Fruit fly (Drosophila melanogaster) whole organism, prepupa: ENCODE results near the gene red.

Source experiments
- Blimp-1 ChIP-seq: fragments of 200-800 bp; sonication (Bioruptor generic); optimal IDR thresholded peaks from 3 replicates; lab custom pipeline; 2017; ENCODE audit warnings: missing biosample characterization, missing genetic modification characterization, mild to moderate bottlenecking, moderate library complexity, missing genetic modification reagents
- CG10631 ChIP-seq: fragments of 200-800 bp; sonication (Bioruptor generic); optimal IDR thresholded peaks from 2 replicates; lab custom pipeline; 2016; ENCODE audit warnings: missing biosample characterization, missing genetic modification characterization
- CG11294 ChIP-seq: fragments of 200-800 bp; sonication (Bioruptor generic); IDR thresholded peaks from 2 replicates; pipeline ENCODE4 v1.3.6; 2022; ENCODE audit warnings: missing biosample characterization, missing genetic modification characterization
- CG11902 ChIP-seq: fragments of 200-800 bp; sonication (Bioruptor generic); optimal IDR thresholded peaks from 3 replicates; lab custom pipeline; 2016; ENCODE audit warnings: missing biosample characterization, missing genetic modification characterization
- CG15336 ChIP-seq: fragments of 200-800 bp; sonication (Bioruptor generic); IDR thresholded peaks from 2 replicates; pipeline ENCODE4 v1.3.6; 2022; ENCODE audit warnings: missing biosample characterization, missing genetic modification characterization
- CG16779 ChIP-seq: fragments of 200-800 bp; sonication (Bioruptor generic); optimal IDR thresholded peaks from 3 replicates; lab custom pipeline; 2017; ENCODE audit warnings: missing biosample characterization, mild to moderate bottlenecking, missing genetic modification characterization
- CG3032 ChIP-seq: fragments of 200-800 bp; optimal IDR thresholded peaks from 2 replicates; lab custom pipeline; 2019; ENCODE audit warnings: missing biosample characterization, mild to moderate bottlenecking, missing genetic modification characterization, moderate library complexity
- CG31627 ChIP-seq: fragments of 200-800 bp; sonication (Bioruptor generic); optimal IDR thresholded peaks from 3 replicates; lab custom pipeline; 2016; ENCODE audit warnings: missing biosample characterization, missing genetic modification characterization
- CG32006 ChIP-seq: fragments of 200-800 bp; sonication (Bioruptor generic); optimal IDR thresholded peaks from 3 replicates; lab custom pipeline; 2017; ENCODE audit warnings: missing biosample characterization, mild to moderate bottlenecking, missing genetic modification characterization
- CG34406 ChIP-seq: fragments of 200-800 bp; sonication (Bioruptor generic); optimal IDR thresholded peaks from 3 replicates; lab custom pipeline; 2016; ENCODE audit warnings: missing biosample characterization, missing genetic modification characterization
- CG3919 ChIP-seq: fragments of 200-800 bp; sonication (Bioruptor generic); optimal IDR thresholded peaks from 3 replicates; lab custom pipeline; 2016; ENCODE audit warnings: missing biosample characterization, missing genetic modification characterization
- CG4318 ChIP-seq: fragments of 200-800 bp; sonication (Bioruptor generic); optimal IDR thresholded peaks from 3 replicates; lab custom pipeline; 2017; ENCODE audit warnings: missing biosample characterization, mild to moderate bottlenecking, missing genetic modification characterization
- CG6163 ChIP-seq: fragments of 200-800 bp; sonication (Bioruptor generic); IDR thresholded peaks from 3 replicates; pipeline ENCODE4 v1.3.6; 2022; ENCODE audit warnings: missing biosample characterization, missing genetic modification characterization
- CG6792 ChIP-seq: fragments of 200-800 bp; sonication (Bioruptor generic); optimal IDR thresholded peaks from 3 replicates; lab custom pipeline; 2016; ENCODE audit warnings: missing biosample characterization, missing genetic modification characterization
- CG6808 ChIP-seq: fragments of 200-800 bp; sonication (Bioruptor generic); optimal IDR thresholded peaks from 3 replicates; lab custom pipeline; 2017; ENCODE audit warnings: missing biosample characterization, missing genetic modification characterization, mild to moderate bottlenecking, moderate library complexity, missing genetic modification reagents
- CG6854 ChIP-seq: fragments of 200-800 bp; sonication (Bioruptor generic); optimal IDR thresholded peaks from 2 replicates; lab custom pipeline; 2017; ENCODE audit warnings: missing biosample characterization, mild to moderate bottlenecking, missing genetic modification characterization
- CG7368 ChIP-seq: fragments of 200-800 bp; sonication (Bioruptor generic); optimal IDR thresholded peaks from 3 replicates; lab custom pipeline; 2016; ENCODE audit warnings: missing biosample characterization, missing genetic modification characterization
- CG8119 ChIP-seq: fragments of 200-800 bp; sonication (Bioruptor generic); IDR thresholded peaks from 3 replicates; pipeline ENCODE4 v1.3.6; 2022; ENCODE audit warnings: missing biosample characterization, missing genetic modification characterization
- CG8319 ChIP-seq: fragments of 200-800 bp; sonication (Bioruptor generic); optimal IDR thresholded peaks from 3 replicates; lab custom pipeline; 2016; ENCODE audit warnings: missing biosample characterization, missing genetic modification characterization
- CG8632 ChIP-seq: fragments of 200-800 bp; sonication (Bioruptor generic); optimal IDR thresholded peaks from 3 replicates; lab custom pipeline; 2016; ENCODE audit warnings: missing biosample characterization, missing genetic modification characterization
- CG9139 ChIP-seq: fragments of 200-800 bp; sonication (Bioruptor generic); optimal IDR thresholded peaks from 3 replicates; lab custom pipeline; 2017; ENCODE audit warnings: missing biosample characterization, mild to moderate bottlenecking, missing genetic modification characterization
- Eip75B ChIP-seq: fragments of 200-800 bp; sonication (Bioruptor generic); optimal IDR thresholded peaks from 3 replicates; lab custom pipeline; 2016; ENCODE audit warnings: missing biosample characterization, missing genetic modification characterization
- Eip78C ChIP-seq: fragments of 200-800 bp; sonication (Bioruptor generic); peaks from one replicate; lab custom pipeline; 2016; ENCODE audit warnings: missing biosample characterization, missing genetic modification characterization
- Eip93F ChIP-seq: fragments of 200-800 bp; sonication (Bioruptor generic); optimal IDR thresholded peaks from 2 replicates; lab custom pipeline; 2016; ENCODE audit warnings: missing biosample characterization, mild to moderate bottlenecking, missing genetic modification characterization
- Ets96B ChIP-seq: fragments of 200-800 bp; optimal IDR thresholded peaks from 2 replicates; lab custom pipeline; 2019; ENCODE audit warnings: missing biosample characterization, mild to moderate bottlenecking, missing genetic modification characterization, moderate library complexity
- Gug ChIP-seq: fragments of 200-800 bp; sonication (Bioruptor generic); IDR thresholded peaks from 2 replicates; pipeline ENCODE4 v1.3.6; 2022; ENCODE audit warnings: missing biosample characterization, missing genetic modification characterization
- Hr4 ChIP-seq: fragments of 200-800 bp; sonication (Bioruptor generic); optimal IDR thresholded peaks from 3 replicates; lab custom pipeline; 2016; ENCODE audit warnings: missing biosample characterization, missing genetic modification characterization
- Lpt ChIP-seq: fragments of 200-800 bp; sonication (Bioruptor generic); optimal IDR thresholded peaks from 3 replicates; lab custom pipeline; 2016; ENCODE audit warnings: missing biosample characterization, missing genetic modification characterization
- Met ChIP-seq: fragments of 200-800 bp; sonication (Bioruptor generic); optimal IDR thresholded peaks from 3 replicates; lab custom pipeline; 2016; ENCODE audit warnings: missing biosample characterization, missing genetic modification characterization
- OdsH ChIP-seq: fragments of 200-800 bp; sonication (Bioruptor generic); optimal IDR thresholded peaks from 3 replicates; lab custom pipeline; 2016; ENCODE audit warnings: missing biosample characterization, missing genetic modification characterization
- Smox ChIP-seq: fragments of 200-800 bp; sonication (Bioruptor generic); optimal IDR thresholded peaks from 3 replicates; lab custom pipeline; 2016; ENCODE audit warnings: missing biosample characterization, missing genetic modification characterization
- achi ChIP-seq: fragments of 200-800 bp; sonication (Bioruptor generic); optimal IDR thresholded peaks from 3 replicates; lab custom pipeline; 2016; ENCODE audit warnings: missing biosample characterization, missing genetic modification characterization
- cyc ChIP-seq: fragments of 200-800 bp; sonication (Bioruptor generic); optimal IDR thresholded peaks from 3 replicates; lab custom pipeline; 2016; ENCODE audit warnings: missing biosample characterization, missing genetic modification characterization
- dac ChIP-seq: fragments of 200-800 bp; sonication (Bioruptor generic); optimal IDR thresholded peaks from 2 replicates; lab custom pipeline; 2017; ENCODE audit warnings: missing biosample characterization, mild to moderate bottlenecking, missing genetic modification characterization
- dsx ChIP-seq: fragments of 200-800 bp; optimal IDR thresholded peaks from 3 replicates; lab custom pipeline; 2019; ENCODE audit warnings: missing biosample characterization, mild to moderate bottlenecking, missing genetic modification characterization, moderate library complexity; ENCODE audit not compliant: poor library complexity, severe bottlenecking
- eg ChIP-seq: fragments of 200-800 bp; sonication (Bioruptor generic); IDR thresholded peaks from 3 replicates; pipeline ENCODE4 v1.3.6; 2022; ENCODE audit warnings: missing biosample characterization, missing genetic modification characterization
- fd85E ChIP-seq: fragments of 200-800 bp; sonication (Bioruptor generic); optimal IDR thresholded peaks from 3 replicates; lab custom pipeline; 2016; ENCODE audit warnings: missing biosample characterization, missing genetic modification characterization
- fkh ChIP-seq: fragments of 200-800 bp; sonication (Bioruptor generic); optimal IDR thresholded peaks from 3 replicates; lab custom pipeline; 2017; ENCODE audit warnings: missing biosample characterization, mild to moderate bottlenecking, missing genetic modification characterization, moderate library complexity
- net ChIP-seq: fragments of 200-800 bp; sonication (Bioruptor generic); optimal IDR thresholded peaks from 3 replicates; lab custom pipeline; 2016; ENCODE audit warnings: missing biosample characterization, missing genetic modification characterization
- pdm3 ChIP-seq: fragments of 200-800 bp; sonication (Bioruptor generic); optimal IDR thresholded peaks from 3 replicates; lab custom pipeline; 2016; ENCODE audit warnings: missing biosample characterization, missing genetic modification characterization
- salr ChIP-seq, 2 experiments: fragments of 200-800 bp; sonication (Bioruptor generic); optimal IDR thresholded peaks; 3 replicates each; lab custom pipeline; 2016 to 2018; ENCODE audit warnings: missing biosample characterization in 2 of 2, missing genetic modification characterization in 2 of 2, mild to moderate bottlenecking in 1 of 2
- ss ChIP-seq, 2 experiments: fragments of 200-800 bp; sonication (Bioruptor generic); optimal IDR thresholded peaks; 2 replicates in 1 of 2; 3 replicates in 1 of 2; lab custom pipeline; 2017 to 2018; ENCODE audit warnings: mild to moderate bottlenecking in 2 of 2, missing biosample characterization in 2 of 2, missing genetic modification characterization in 2 of 2, moderate library complexity in 1 of 2
- topi ChIP-seq: fragments of 200-800 bp; sonication (Bioruptor generic); optimal IDR thresholded peaks from 3 replicates; lab custom pipeline; 2016; ENCODE audit warnings: missing biosample characterization, missing genetic modification characterization

Gene red

dm6 chr3R:14278523-14279303 is 10.2 kb upstream of the red start (continued):
- no peak for TF ChIP-seq CG34406 (GFP tag; lab: Kevin White, UChicago)
- TF ChIP-seq CG8119 (GFP tag; lab: Robert Waterston, UW), result peak; percentile 55; the same call in 2 of the 3 replicates
- TF ChIP-seq salr (GFP tag; optimal IDR thresholded peaks at IDR 0.05; lab: Kevin White, UChicago), result peak in 1 of 2 experiments; percentile 47
- TF ChIP-seq CG6792 (GFP tag; lab: Kevin White, UChicago), result no peak
- no peak for TF ChIP-seq achi (GFP tag; lab: Kevin White, UChicago)
- TF ChIP-seq OdsH (GFP tag; lab: Kevin White, UChicago), result no peak
- peak; percentile 73 for TF ChIP-seq Lpt (GFP tag; lab: Kevin White, UChicago)
- peak; percentile 39 for TF ChIP-seq CG31627
- no peak for TF ChIP-seq CG16779 (tag; lab: Kevin White, UChicago)
- TF ChIP-seq Smox (GFP tag; lab: Kevin White, UChicago), result no peak
- peak; percentile 56 for TF ChIP-seq CG4318 (GFP tag; lab: Kevin White, UChicago)
- TF ChIP-seq Gug (GFP tag; lab: Robert Waterston, UW), result no peak; the same call in 1 of the 2 replicates
- peak; percentile 77 to 83 for TF ChIP-seq ss (GFP tag; optimal IDR thresholded peaks at IDR 0.05; lab: Kevin White, UChicago)
- no peak for TF ChIP-seq Eip93F (GFP tag; lab: Kevin White, UChicago)
- TF ChIP-seq dsx (GFP tag; lab: Kevin White, UChicago), result peak; percentile 35
- TF ChIP-seq CG15336 (GFP tag; lab: Robert Waterston, UW), result peak; percentile 53; the same call in 1 of the 2 replicates
- TF ChIP-seq pdm3 (GFP tag; lab: Kevin White, UChicago), result peak; percentile 54
- no peak for TF ChIP-seq CG3919
- TF ChIP-seq Met (GFP tag; lab: Kevin White, UChicago), result no peak
- no peak for TF ChIP-seq CG8319
- peak; percentile 42 for TF ChIP-seq CG9139
- peak; percentile 13 for TF ChIP-seq cyc (GFP tag; lab: Kevin White, UChicago)
- TF ChIP-seq CG11902, result no peak
- TF ChIP-seq net, result no peak

DNA sequence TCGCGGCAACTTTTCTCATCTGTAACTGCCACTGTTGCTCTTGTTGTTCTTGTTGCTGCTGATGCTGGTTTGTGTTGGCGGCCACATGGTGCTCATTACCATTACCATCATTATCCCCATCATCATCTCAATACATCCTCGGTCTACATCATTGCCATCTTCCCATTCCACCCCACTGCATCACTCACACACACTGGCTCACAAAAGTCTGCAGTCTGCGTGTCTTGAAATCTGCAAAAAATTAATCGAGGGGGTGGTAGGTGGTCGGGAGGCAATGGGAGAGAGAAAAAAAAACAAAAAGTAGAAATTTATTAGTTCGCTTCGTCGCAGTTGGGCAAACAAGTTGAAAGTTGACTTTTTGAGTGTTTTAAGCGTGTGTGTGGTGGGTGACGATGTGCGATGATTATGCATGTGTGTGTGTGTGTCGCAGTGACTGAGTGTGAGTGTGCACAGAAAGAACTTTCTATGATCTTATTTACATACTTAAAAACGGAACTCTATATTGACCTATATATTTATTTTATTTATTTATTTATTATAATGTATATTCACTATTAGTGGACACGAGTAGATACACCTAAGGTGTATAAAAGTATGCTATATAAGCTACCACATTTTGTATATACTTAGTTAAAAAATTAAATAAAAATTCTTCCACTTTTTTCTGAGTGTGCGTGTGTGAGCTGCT is 9.4 kb upstream of the red start:
- peak; percentile 86 for TF ChIP-seq CG8119 (GFP tag; lab: Robert Waterston, UW)
- peak; percentile 65; the same call in 2 of the 3 replicates for TF ChIP-seq eg (GFP tag; lab: Robert Waterston, UW)
- TF ChIP-seq CG31627, result no peak
- TF ChIP-seq dac, result peak; percentile 8
- peak; percentile 14 for TF ChIP-seq Eip78C
- TF ChIP-seq Blimp-1 (GFP tag; lab: Kevin White, UChicago), result no peak
- no peak for TF ChIP-seq fd85E (GFP tag; lab: Kevin White, UChicago)
- no peak for TF ChIP-seq fkh (GFP tag; lab: Kevin White, UChicago)
- TF ChIP-seq Eip75B, result no peak
- peak; percentile 23 for TF ChIP-seq CG8632
- TF ChIP-seq achi (GFP tag; lab: Kevin White, UChicago), result peak; percentile 54
- no peak for TF ChIP-seq Ets96B
- peak; percentile 81 for TF ChIP-seq CG32006 (GFP tag; lab: Kevin White, UChicago)
- TF ChIP-seq CG4318 (GFP tag; lab: Kevin White, UChicago), result peak; percentile 73
- TF ChIP-seq CG10631 (GFP tag; lab: Kevin White, UChicago), result peak; percentile 28
- no peak for TF ChIP-seq CG11294 (GFP tag; lab: Robert Waterston, UW)
- no peak for TF ChIP-seq CG6792 (GFP tag; lab: Kevin White, UChicago)
- TF ChIP-seq CG16779 (tag; lab: Kevin White, UChicago), result no peak
- peak; percentile 34 for TF ChIP-seq Hr4 (GFP tag; lab: Kevin White, UChicago)
- TF ChIP-seq Met (GFP tag; lab: Kevin White, UChicago), result peak; percentile 5
- TF ChIP-seq OdsH (GFP tag; lab: Kevin White, UChicago), result peak; percentile 45
- no peak for TF ChIP-seq cyc (GFP tag; lab: Kevin White, UChicago)
- TF ChIP-seq Gug (GFP tag; lab: Robert Waterston, UW), result peak; percentile 28; the same call in 1 of the 2 replicates
- TF ChIP-seq Lpt (GFP tag; lab: Kevin White, UChicago), result no peak
- TF ChIP-seq CG6163 (GFP tag; lab: Robert Waterston, UW), result peak; percentile 42; the same call in 1 of the 3 replicates
- TF ChIP-seq CG3919, result no peak
- no peak for TF ChIP-seq ss (GFP tag; optimal IDR thresholded peaks at IDR 0.05; lab: Kevin White, UChicago)
- no peak for TF ChIP-seq topi
- no peak for TF ChIP-seq CG9139
- TF ChIP-seq net, result peak; percentile 22
- no peak for TF ChIP-seq CG6854 (GFP tag; lab: Kevin White, UChicago)
- peak; percentile 40 for TF ChIP-seq CG3032 (tag; lab: Kevin White, UChicago)
- TF ChIP-seq CG8319, result no peak
- TF ChIP-seq CG6808, result no peak
- peak; percentile 3 for TF ChIP-seq Smox (GFP tag; lab: Kevin White, UChicago)
- peak; percentile 84 for TF ChIP-seq CG15336 (GFP tag; lab: Robert Waterston, UW)
- no peak for TF ChIP-seq CG7368 (GFP tag; lab: Kevin White, UChicago)
- TF ChIP-seq salr (GFP tag; optimal IDR thresholded peaks at IDR 0.05; lab: Kevin White, UChicago), result no peak
